Worm (Caenorhabditis elegans) whole organism, L4/young adult: Measurements from ENCODE around the gene F53E4.1.

Source experiments
- W03F9.2 ChIP-seq: fragments of 150-350 bp; optimal IDR thresholded peaks from 2 replicates; lab custom pipeline; 2014; ENCODE audit warnings: missing biosample characterization, missing genetic modification characterization
- dao-5 ChIP-seq: sonication (generic microtip); optimal IDR thresholded peaks from 2 replicates; lab custom pipeline; 2016; ENCODE audit warnings: missing genotype, missing genetic modification characterization, moderate library complexity, missing compliant biosample characterization
- him-1 ChIP-seq: sonication (generic microtip); optimal IDR thresholded peaks from 2 replicates; lab custom pipeline; 2016; ENCODE audit warnings: missing genotype, missing genetic modification reagents, missing genetic modification characterization, missing compliant biosample characterization

- TF ChIP-seq dao-5 (tag; lab: Kevin White, UChicago), result no peak
- no peak for TF ChIP-seq him-1 (tag; lab: Kevin White, UChicago)
- TF ChIP-seq W03F9.2 (tag; lab: Kevin White, UChicago), result no peak
These were observed 38.6 kb downstream of the F53E4.1 start, which contains the start of gene str-248 for ce11 chrV:15629543-15629942.
